Fruit fly (Drosophila melanogaster): Measurements from ENCODE around the gene epsilonCOP.
A peak's percentile ranks its signal among the peaks of the same experiment; 100 is the strongest.

Gene epsilonCOP

dm6 chr2L:6467509-6467908 is 21.4 kb upstream of the epsilonCOP start, which contains the start of gene HemK1 (continued):
- peak; percentile 28 for TF ChIP-seq B-H2 (GFP tag; optimal IDR thresholded peaks at IDR 0.05)
- TF ChIP-seq CG1603 (tag; optimal IDR thresholded peaks at IDR 0.05): peak; percentile 84
- TF ChIP-seq Scr (GFP tag; IDR thresholded peaks at IDR 0.05; ENCODE audit: partially characterized antibody): peak; percentile 50
- TF ChIP-seq lola (GFP tag; optimal IDR thresholded peaks at IDR 0.05): no peak
- TF ChIP-seq zen (tag; optimal IDR thresholded peaks at IDR 0.05): peak; percentile 28
- peak; percentile 5 for TF ChIP-seq CG17829 (tag; optimal IDR thresholded peaks at IDR 0.05)
- TF ChIP-seq CG11093 (GFP tag; IDR thresholded peaks at IDR 0.05): no peak
- TF ChIP-seq C15 (GFP tag; IDR thresholded peaks at IDR 0.05): no peak
- no peak for TF ChIP-seq tgo (GFP tag; IDR thresholded peaks at IDR 0.05)
- TF ChIP-seq ERR (GFP tag; optimal IDR thresholded peaks at IDR 0.05): peak; percentile 18
- TF ChIP-seq al (GFP tag; IDR thresholded peaks at IDR 0.05): no peak
- TF ChIP-seq Hr3 (GFP tag; optimal IDR thresholded peaks at IDR 0.05): peak; percentile 4
- TF ChIP-seq gfzf (GFP tag; optimal IDR thresholded peaks at IDR 0.05): peak; percentile 97
- TF ChIP-seq HLH54F (GFP tag; optimal IDR thresholded peaks at IDR 0.05): peak; percentile 7
- TF ChIP-seq br (optimal IDR thresholded peaks at IDR 0.05): no peak
- TF ChIP-seq CG10979 (tag; optimal IDR thresholded peaks at IDR 0.05): peak; percentile 16
- TF ChIP-seq ap (GFP tag; IDR thresholded peaks at IDR 0.05): no peak
- TF ChIP-seq klu (GFP tag; IDR thresholded peaks at IDR 0.05): no peak
- TF ChIP-seq CG17361 (GFP tag; IDR thresholded peaks at IDR 0.05): no peak
- no peak for TF ChIP-seq Awh (GFP tag; IDR thresholded peaks at IDR 0.05)
- peak; percentile 58; the same call in 1 of the 2 replicates for TF ChIP-seq amos (GFP tag; IDR thresholded peaks at IDR 0.05; ENCODE audit: partially characterized antibody)
- TF ChIP-seq CG6272 (GFP tag; IDR thresholded peaks at IDR 0.05): no peak
- TF ChIP-seq az2 (GFP tag; optimal IDR thresholded peaks at IDR 0.05): no peak
- TF ChIP-seq Nf-YC (tag; optimal IDR thresholded peaks at IDR 0.05): peak; percentile 17
- no peak for TF ChIP-seq CG12071 (GFP tag; optimal IDR thresholded peaks at IDR 0.05)
- TF ChIP-seq vvl (GFP tag; IDR thresholded peaks at IDR 0.05): peak; percentile 41; the same call in 1 of the 2 replicates
- TF ChIP-seq pros (GFP tag; optimal IDR thresholded peaks at IDR 0.05): no peak
- TF ChIP-seq CG15601 (tag; optimal IDR thresholded peaks at IDR 0.05): peak; percentile 31
- peak; percentile 53 for TF ChIP-seq CG7987 (GFP tag; optimal IDR thresholded peaks at IDR 0.05)
- TF ChIP-seq kni (GFP tag; optimal IDR thresholded peaks at IDR 0.05): no peak
- peak; percentile 43 for TF ChIP-seq nmo (GFP tag; optimal IDR thresholded peaks at IDR 0.05)
- no peak for TF ChIP-seq CG7556 (GFP tag; optimal IDR thresholded peaks at IDR 0.05)
- TF ChIP-seq Hey (tag; optimal IDR thresholded peaks at IDR 0.05): no peak
- TF ChIP-seq CG13775 (GFP tag; optimal IDR thresholded peaks at IDR 0.05): no peak
- TF ChIP-seq CG4424 (GFP tag; optimal IDR thresholded peaks at IDR 0.05): no peak
- no peak for TF ChIP-seq vfl (GFP tag; optimal IDR thresholded peaks at IDR 0.05)
- TF ChIP-seq NC2β (GFP tag; optimal IDR thresholded peaks at IDR 0.05): peak; percentile 45
- TF ChIP-seq CG3995 (GFP tag; optimal IDR thresholded peaks at IDR 0.05): peak; percentile 50
- peak; percentile 83 for TF ChIP-seq Ets65A (GFP tag)
- TF ChIP-seq Mad (GFP tag; optimal IDR thresholded peaks at IDR 0.05): no peak
- no peak for TF ChIP-seq ind (GFP tag; optimal IDR thresholded peaks at IDR 0.05)
- peak; percentile 4 for TF ChIP-seq p53 (GFP tag; optimal IDR thresholded peaks at IDR 0.05)
- TF ChIP-seq Asciz (GFP tag; optimal IDR thresholded peaks at IDR 0.05): no peak
- peak; percentile 56; the same call in 1 of the 4 replicates for TF ChIP-seq chinmo (GFP tag; IDR thresholded peaks at IDR 0.05; ENCODE audit: partially characterized antibody)
- TF ChIP-seq CG1024 (GFP tag; IDR thresholded peaks at IDR 0.05): no peak
- TF ChIP-seq Fer3 (tag; optimal IDR thresholded peaks at IDR 0.05): no peak
- TF ChIP-seq dmrt11E (tag; optimal IDR thresholded peaks at IDR 0.05): no peak
- TF ChIP-seq Ravus (GFP tag; IDR thresholded peaks at IDR 0.05): no peak
- TF ChIP-seq CG2712 (tag; optimal IDR thresholded peaks at IDR 0.05): peak; percentile 17
- TF ChIP-seq so (GFP tag; IDR thresholded peaks at IDR 0.05): no peak
- TF ChIP-seq CG3281 (GFP tag; optimal IDR thresholded peaks at IDR 0.05): no peak
- no peak for TF ChIP-seq CG32767 (GFP tag; IDR thresholded peaks at IDR 0.05)

All from whole organism, embryonic.